Fruit fly (Drosophila melanogaster) whole organism, embryonic: Measurements from ENCODE around the gene Creld.
A peak's percentile ranks its signal among the peaks of the same experiment; 100 is the strongest.

Experiments used
- B-H1 ChIP-seq: fragments of 200-800 bp; sonication (Bioruptor generic); IDR thresholded peaks from 3 replicates; pipeline ENCODE4 v1.3.6; 2022; ENCODE audit warnings: missing biosample characterization, missing genetic modification characterization
- BEAF-32 ChIP-seq: fragments of 200-800 bp; sonication (Bioruptor generic); optimal IDR thresholded peaks from 3 replicates; lab custom pipeline; 2017; ENCODE audit warnings: missing biosample characterization, missing genetic modification characterization, mild to moderate bottlenecking, moderate library complexity, missing genetic modification reagents
- CG11085 ChIP-seq: fragments of 200-800 bp; sonication (Bioruptor generic); IDR thresholded peaks from 2 replicates; pipeline ENCODE4 v1.3.6; 2022; ENCODE audit warnings: missing biosample characterization, missing genetic modification characterization
- CG11093 ChIP-seq: fragments of 200-800 bp; sonication (Bioruptor generic); IDR thresholded peaks from 3 replicates; pipeline ENCODE4 v1.3.6; 2022; ENCODE audit warnings: missing biosample characterization, missing genetic modification characterization
- CG12391 ChIP-seq: fragments of 200-800 bp; sonication (Bioruptor generic); optimal IDR thresholded peaks from 3 replicates; lab custom pipeline; 2018; ENCODE audit warnings: missing biosample characterization, mild to moderate bottlenecking, missing genetic modification characterization, moderate library complexity
- CG15269 ChIP-seq: fragments of 200-800 bp; sonication (Bioruptor generic); optimal IDR thresholded peaks from 2 replicates; lab custom pipeline; 2018; ENCODE audit warnings: missing biosample characterization, mild to moderate bottlenecking, missing genetic modification characterization, moderate library complexity
- CG1529 ChIP-seq: fragments of 200-800 bp; sonication (Bioruptor generic); optimal IDR thresholded peaks from 3 replicates; lab custom pipeline; 2018; ENCODE audit warnings: missing biosample characterization, missing genetic modification characterization
- CG1602 ChIP-seq: fragments of 200-800 bp; sonication (Bioruptor generic); optimal IDR thresholded peaks from 3 replicates; lab custom pipeline; 2016; ENCODE audit warnings: missing biosample characterization, missing genetic modification characterization
- CG17359 ChIP-seq: fragments of 200-800 bp; sonication (Bioruptor generic); optimal IDR thresholded peaks from 3 replicates; lab custom pipeline; 2018; ENCODE audit warnings: missing biosample characterization, mild to moderate bottlenecking, missing genetic modification characterization, moderate library complexity
- CG17612 ChIP-seq: fragments of 200-800 bp; sonication (Bioruptor generic); IDR thresholded peaks from 2 replicates; pipeline ENCODE4 v1.3.6; 2022; ENCODE audit warnings: missing biosample characterization, missing genetic modification characterization
- CG18262 ChIP-seq: fragments of 200-800 bp; optimal IDR thresholded peaks from 3 replicates; lab custom pipeline; 2019; ENCODE audit warnings: missing biosample characterization, mild to moderate bottlenecking, missing genetic modification characterization, moderate library complexity
- CG2120 ChIP-seq: fragments of 200-800 bp; sonication (Bioruptor generic); optimal IDR thresholded peaks from 3 replicates; lab custom pipeline; 2016; ENCODE audit warnings: missing biosample characterization, missing genetic modification characterization
- CG2202 ChIP-seq: fragments of 200-800 bp; sonication (Bioruptor generic); optimal IDR thresholded peaks from 2 replicates; lab custom pipeline; 2018; ENCODE audit warnings: missing biosample characterization, mild to moderate bottlenecking, missing genetic modification characterization
- CG33557 ChIP-seq: fragments of 200-800 bp; sonication (Bioruptor generic); optimal IDR thresholded peaks from 2 replicates; lab custom pipeline; 2019; ENCODE audit warnings: missing biosample characterization, mild to moderate bottlenecking, missing genetic modification characterization, moderate library complexity
- CG34376 ChIP-seq: fragments of 200-800 bp; sonication (Bioruptor generic); optimal IDR thresholded peaks from 2 replicates; lab custom pipeline; 2018; ENCODE audit warnings: missing biosample characterization, mild to moderate bottlenecking, missing genetic modification characterization
- CG42726 ChIP-seq: fragments of 200-800 bp; sonication (Bioruptor generic); IDR thresholded peaks from 2 replicates; pipeline ENCODE4 v1.3.6; 2022; ENCODE audit warnings: missing biosample characterization, missing genetic modification characterization; ENCODE audit not compliant: partially characterized antibody
- CG6765 ChIP-seq: fragments of 200-800 bp; sonication (Bioruptor generic); optimal IDR thresholded peaks from 3 replicates; lab custom pipeline; 2017; ENCODE audit warnings: missing biosample characterization, mild to moderate bottlenecking, missing genetic modification characterization
- CG6791 ChIP-seq: fragments of 200-800 bp; sonication (Bioruptor generic); IDR thresholded peaks from 3 replicates; pipeline ENCODE4 v1.3.6; 2022; ENCODE audit warnings: missing biosample characterization, missing genetic modification characterization; ENCODE audit not compliant: partially characterized antibody
- CG9437 ChIP-seq: fragments of 200-800 bp; sonication (Bioruptor generic); optimal IDR thresholded peaks from 2 replicates; lab custom pipeline; 2018; ENCODE audit warnings: missing biosample characterization, mild to moderate bottlenecking, missing genetic modification characterization
- CkIIα-i1 ChIP-seq: fragments of 200-800 bp; sonication (Bioruptor generic); IDR thresholded peaks from 2 replicates; pipeline ENCODE4 v1.3.6; 2022; ENCODE audit warnings: missing biosample characterization, missing genetic modification characterization
- Deaf1 ChIP-seq: fragments of 200-800 bp; optimal IDR thresholded peaks from 3 replicates; lab custom pipeline; 2019; ENCODE audit warnings: missing biosample characterization, mild to moderate bottlenecking, missing genetic modification characterization, moderate library complexity
- Dp ChIP-seq: fragments of 200-800 bp; sonication (Bioruptor generic); optimal IDR thresholded peaks from 2 replicates; lab custom pipeline; 2018; ENCODE audit warnings: missing biosample characterization, mild to moderate bottlenecking, missing genetic modification characterization, moderate library complexity
- Hmr ChIP-seq: fragments of 200-800 bp; sonication (Bioruptor generic); optimal IDR thresholded peaks from 3 replicates; lab custom pipeline; 2017; ENCODE audit warnings: mild to moderate bottlenecking, missing biosample characterization, missing genetic modification reagents, missing genetic modification characterization
- Lpt ChIP-seq: fragments of >200 bp; optimal IDR thresholded peaks from 2 replicates; lab custom pipeline; 2018; ENCODE audit warnings: missing biosample characterization, missing genetic modification characterization
- Myb ChIP-seq: fragments of 200-800 bp; sonication (Bioruptor generic); optimal IDR thresholded peaks from 2 replicates; lab custom pipeline; 2016; ENCODE audit warnings: missing biosample characterization, missing genetic modification characterization
- NK7.1 ChIP-seq: fragments of 200-800 bp; sonication (Bioruptor generic); optimal IDR thresholded peaks from 3 replicates; lab custom pipeline; 2016; ENCODE audit warnings: missing biosample characterization, missing genetic modification characterization
- Opbp ChIP-seq: fragments of 200-800 bp; sonication (Bioruptor generic); IDR thresholded peaks from 3 replicates; pipeline ENCODE4 v1.3.6; 2022; ENCODE audit warnings: missing biosample characterization, missing genetic modification characterization; ENCODE audit not compliant: partially characterized antibody
- Rfx ChIP-seq: fragments of 200-800 bp; sonication (Bioruptor generic); IDR thresholded peaks from 2 replicates; pipeline ENCODE4 v1.3.6; 2022; ENCODE audit warnings: missing biosample characterization, missing genetic modification characterization
- Sin3A ChIP-seq: fragments of >200 bp; optimal IDR thresholded peaks from 2 replicates; lab custom pipeline; 2018
- Sox100B ChIP-seq: fragments of 200-800 bp; sonication (Bioruptor generic); optimal IDR thresholded peaks from 3 replicates; lab custom pipeline; 2018; ENCODE audit warnings: missing biosample characterization, mild to moderate bottlenecking, missing genetic modification characterization
- Sox102F ChIP-seq: fragments of 200-800 bp; sonication (Bioruptor generic); optimal IDR thresholded peaks from 2 replicates; lab custom pipeline; 2018; ENCODE audit warnings: missing biosample characterization, mild to moderate bottlenecking, missing genetic modification characterization, moderate library complexity
- Sry-δ ChIP-seq: fragments of 200-800 bp; sonication (Bioruptor generic); optimal IDR thresholded peaks from 2 replicates; lab custom pipeline; 2016; ENCODE audit warnings: missing biosample characterization, missing genetic modification characterization
- az2 ChIP-seq: fragments of 200-800 bp; sonication (Bioruptor generic); optimal IDR thresholded peaks from 3 replicates; lab custom pipeline; 2016; ENCODE audit warnings: missing biosample characterization, missing genetic modification characterization
- bsh ChIP-seq, 2 experiments: fragments of 200-800 bp; sonication (Bioruptor generic); optimal IDR thresholded peaks; 2 replicates each; lab custom pipeline; 2017 to 2018; ENCODE audit warnings: mild to moderate bottlenecking in 2 of 2, missing biosample characterization in 2 of 2, missing genetic modification characterization in 2 of 2, moderate library complexity in 1 of 2
- croc ChIP-seq: fragments of 200-800 bp; sonication (Bioruptor generic); conservative IDR thresholded peaks from 3 replicates; pipeline ENCODE4 v1.3.6; 2022; ENCODE audit warnings: missing biosample characterization, missing genetic modification characterization
- dimm ChIP-seq: fragments of 200-800 bp; sonication (Bioruptor generic); IDR thresholded peaks from 2 replicates; pipeline ENCODE4 v1.3.6; 2022; ENCODE audit warnings: missing biosample characterization, missing genetic modification characterization
- dm ChIP-seq: fragments of 200-800 bp; sonication (Bioruptor generic); optimal IDR thresholded peaks from 3 replicates; lab custom pipeline; 2016; ENCODE audit warnings: missing biosample characterization, missing genetic modification characterization
- gce ChIP-seq: fragments of 200-800 bp; sonication (Bioruptor generic); IDR thresholded peaks from 3 replicates; pipeline ENCODE4 v1.3.6; 2022; ENCODE audit warnings: missing biosample characterization, missing genetic modification characterization
- hbn ChIP-seq: fragments of 200-800 bp; sonication (Bioruptor generic); IDR thresholded peaks from 2 replicates; pipeline ENCODE4 v1.3.6; 2022; ENCODE audit warnings: missing biosample characterization, missing genetic modification characterization; ENCODE audit not compliant: partially characterized antibody
- ken ChIP-seq: fragments of 200-800 bp; sonication (Bioruptor generic); IDR thresholded peaks from 3 replicates; pipeline ENCODE4 v1.3.6; 2022; ENCODE audit warnings: missing biosample characterization, missing genetic modification characterization
- kni ChIP-seq: fragments of 200-800 bp; sonication (Bioruptor generic); optimal IDR thresholded peaks from 3 replicates; lab custom pipeline; 2017; ENCODE audit warnings: mild to moderate bottlenecking, missing biosample characterization, missing genetic modification reagents, missing genetic modification characterization
- knrl ChIP-seq: fragments of 200-800 bp; sonication (Bioruptor generic); IDR thresholded peaks from 3 replicates; pipeline ENCODE4 v1.3.6; 2022; ENCODE audit warnings: missing biosample characterization, missing genetic modification characterization; ENCODE audit not compliant: partially characterized antibody
- lmd ChIP-seq: fragments of 200-800 bp; sonication (Bioruptor generic); IDR thresholded peaks from 2 replicates; pipeline ENCODE4 v1.3.6; 2022; ENCODE audit warnings: missing biosample characterization, missing genetic modification characterization
- nom ChIP-seq: fragments of 200-800 bp; sonication (Bioruptor generic); optimal IDR thresholded peaks from 2 replicates; lab custom pipeline; 2017; ENCODE audit warnings: missing biosample characterization, missing genetic modification characterization, mild to moderate bottlenecking, moderate library complexity, missing genetic modification reagents
- phol ChIP-seq: fragments of 200-800 bp; sonication (Bioruptor generic); optimal IDR thresholded peaks from 3 replicates; lab custom pipeline; 2018; ENCODE audit warnings: missing biosample characterization, mild to moderate bottlenecking, missing genetic modification characterization, moderate library complexity
- ranshi ChIP-seq: fragments of 200-800 bp; sonication (Bioruptor generic); IDR thresholded peaks from 2 replicates; pipeline ENCODE4 v1.3.6; 2022; ENCODE audit warnings: missing biosample characterization, missing genetic modification characterization
- unpg ChIP-seq: fragments of 200-800 bp; sonication (Bioruptor generic); optimal IDR thresholded peaks from 3 replicates; lab custom pipeline; 2018; ENCODE audit warnings: missing biosample characterization, mild to moderate bottlenecking, missing genetic modification characterization, moderate library complexity
- usp ChIP-seq: fragments of >200 bp; optimal IDR thresholded peaks from 2 replicates; lab custom pipeline; 2017; ENCODE audit warnings: missing biosample characterization, missing genetic modification characterization
- zf30C ChIP-seq: fragments of 200-800 bp; sonication (Bioruptor generic); optimal IDR thresholded peaks from 3 replicates; lab custom pipeline; 2018; ENCODE audit warnings: missing biosample characterization, mild to moderate bottlenecking, missing genetic modification characterization

The Creld gene

DNA sequence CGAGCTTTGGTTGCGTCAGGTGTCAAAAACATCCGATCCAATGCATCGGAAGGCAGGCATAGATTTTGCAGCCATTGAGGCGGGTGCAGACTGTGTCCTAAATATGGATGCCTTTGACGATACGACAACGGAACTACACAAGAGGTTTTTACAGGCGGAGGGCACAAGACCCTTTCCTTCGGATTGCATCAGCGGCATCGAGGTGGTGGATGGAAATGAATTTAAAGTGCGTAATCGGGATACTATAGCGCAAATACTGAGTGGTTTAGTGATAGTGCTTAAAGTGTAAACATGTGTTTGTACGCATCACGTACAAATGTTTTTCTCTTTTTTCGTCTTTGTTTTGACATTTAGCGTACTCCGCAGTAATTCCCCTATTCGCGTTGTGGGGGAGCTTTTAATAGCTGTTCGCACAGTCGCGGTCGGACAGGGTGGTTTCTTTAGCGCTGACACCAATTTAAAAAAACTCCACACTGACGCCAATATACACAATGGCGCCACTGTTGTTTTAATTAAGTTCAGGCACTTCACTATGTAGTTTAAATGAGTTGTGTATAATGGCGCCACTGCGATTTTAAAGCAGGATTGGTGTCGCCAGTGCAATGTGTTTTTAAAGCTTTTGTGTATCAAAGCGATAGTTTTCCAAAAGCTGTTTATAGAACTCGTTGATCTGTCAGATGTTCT is 29.3 kb upstream of the Creld start (continued):
- peak; percentile 4 for TF ChIP-seq CG34376 (GFP tag; lab: Kevin White, UChicago)
- peak; percentile 42 for TF ChIP-seq Myb (GFP tag; lab: Kevin White, UChicago)
- peak; percentile 78 for TF ChIP-seq Sry-δ
- TF ChIP-seq Hmr (GFP tag; lab: Kevin White, UChicago): peak; percentile 70
- TF ChIP-seq Dp (GFP tag; lab: Kevin White, UChicago): peak; percentile 55
- peak; percentile 80; the same call in 1 of the 2 replicates for TF ChIP-seq Rfx (GFP tag; lab: Robert Waterston, UW)
- TF ChIP-seq nom (GFP tag; lab: Kevin White, UChicago): no peak
- TF ChIP-seq hbn: peak; percentile 38
- no peak for TF ChIP-seq CG2202 (tag; lab: Kevin White, UChicago)
- TF ChIP-seq CG18262: no peak
- TF ChIP-seq az2 (GFP tag; lab: Kevin White, UChicago): peak; percentile 55
- no peak for TF ChIP-seq dimm (GFP tag; lab: Robert Waterston, UW)
- peak; percentile 44 for TF ChIP-seq CG2120 (GFP tag; lab: Kevin White, UChicago)
- no peak for TF ChIP-seq B-H1 (GFP tag; lab: Robert Waterston, UW)
- peak; percentile 65; the same call in 2 of the 3 replicates for TF ChIP-seq Opbp (GFP tag; lab: Robert Waterston, UW)
- TF ChIP-seq CG9437 (GFP tag; lab: Kevin White, UChicago): no peak
- no peak for TF ChIP-seq zf30C (GFP tag; lab: Kevin White, UChicago)
- TF ChIP-seq CG6765: no peak
- no peak for TF ChIP-seq CG11093 (GFP tag; lab: Robert Waterston, UW)
- TF ChIP-seq CG1529 (GFP tag; lab: Kevin White, UChicago): no peak
- TF ChIP-seq CG17612 (GFP tag; lab: Robert Waterston, UW): no peak
- peak; percentile 15 for TF ChIP-seq CG15269
- TF ChIP-seq unpg (GFP tag; lab: Kevin White, UChicago): peak; percentile 49
- no peak for TF ChIP-seq dm (GFP tag; lab: Kevin White, UChicago)
- TF ChIP-seq phol: peak; percentile 9
- peak; percentile 50 for TF ChIP-seq CG42726 (GFP tag; lab: Robert Waterston, UW)
- no peak for TF ChIP-seq usp
- TF ChIP-seq Sin3A (lab: Kevin White, UChicago): no peak
- TF ChIP-seq croc (GFP tag; lab: Robert Waterston, UW): no peak
- peak; percentile 71 for TF ChIP-seq BEAF-32 (GFP tag; lab: Kevin White, UChicago)
- peak; percentile 36 for TF ChIP-seq CG17359
- TF ChIP-seq CkIIα-i1 (GFP tag; lab: Robert Waterston, UW): no peak
- no peak for TF ChIP-seq Lpt (GFP tag; lab: Kevin White, UChicago)
- no peak for TF ChIP-seq Sox100B
- no peak; the same call in 1 of the 3 replicates for TF ChIP-seq knrl (GFP tag; lab: Robert Waterston, UW)
- TF ChIP-seq ranshi (GFP tag; lab: Robert Waterston, UW): 0 out of 2 replicates have a peak, but pooled peaks have one; percentile 44
- no peak for TF ChIP-seq CG1602
- no peak for TF ChIP-seq gce (GFP tag; lab: Robert Waterston, UW)
- TF ChIP-seq CG12391 (tag; lab: Kevin White, UChicago): peak; percentile 24
- TF ChIP-seq kni (GFP tag; lab: Kevin White, UChicago): no peak
- TF ChIP-seq CG33557 (GFP tag; lab: Kevin White, UChicago): no peak
- no peak for TF ChIP-seq Deaf1 (tag; lab: Kevin White, UChicago)
- TF ChIP-seq ken (GFP tag; lab: Robert Waterston, UW): no peak
- no peak for TF ChIP-seq NK7.1 (GFP tag; lab: Kevin White, UChicago)
- no peak for TF ChIP-seq bsh (GFP tag; optimal IDR thresholded peaks at IDR 0.05; lab: Kevin White, UChicago)
- peak; percentile 25; the same call in 1 of the 2 replicates for TF ChIP-seq lmd (GFP tag; lab: Robert Waterston, UW)
- no peak; the same call in 2 of the 3 replicates for TF ChIP-seq CG6791 (GFP tag; lab: Robert Waterston, UW)
- TF ChIP-seq CG11085 (GFP tag; lab: Robert Waterston, UW): 0 out of 2 replicates have a peak, but pooled peaks have one; percentile 11
- TF ChIP-seq Sox102F: peak; percentile 47
